Fruit fly (Drosophila melanogaster) whole organism, prepupa: Measurements from ENCODE around the gene GNBP3.

ENCODE experiments used
- Blimp-1 ChIP-seq: fragments of 200-800 bp; sonication (Bioruptor generic); optimal IDR thresholded peaks from 3 replicates; lab custom pipeline; 2017; ENCODE audit warnings: missing biosample characterization, missing genetic modification characterization, mild to moderate bottlenecking, moderate library complexity, missing genetic modification reagents
- CG11294 ChIP-seq: fragments of 200-800 bp; sonication (Bioruptor generic); IDR thresholded peaks from 2 replicates; pipeline ENCODE4 v1.3.6; 2022; ENCODE audit warnings: missing biosample characterization, missing genetic modification characterization
- CG11762 ChIP-seq: fragments of 200-800 bp; sonication (Bioruptor generic); optimal IDR thresholded peaks from 3 replicates; lab custom pipeline; 2016; ENCODE audit warnings: missing biosample characterization, missing genetic modification characterization; ENCODE audit not compliant: insufficient read depth
- CG11902 ChIP-seq: fragments of 200-800 bp; sonication (Bioruptor generic); optimal IDR thresholded peaks from 3 replicates; lab custom pipeline; 2016; ENCODE audit warnings: missing biosample characterization, missing genetic modification characterization
- CG15336 ChIP-seq: fragments of 200-800 bp; sonication (Bioruptor generic); IDR thresholded peaks from 2 replicates; pipeline ENCODE4 v1.3.6; 2022; ENCODE audit warnings: missing biosample characterization, missing genetic modification characterization
- CG16779 ChIP-seq: fragments of 200-800 bp; sonication (Bioruptor generic); optimal IDR thresholded peaks from 3 replicates; lab custom pipeline; 2017; ENCODE audit warnings: missing biosample characterization, mild to moderate bottlenecking, missing genetic modification characterization
- CG3032 ChIP-seq: fragments of 200-800 bp; optimal IDR thresholded peaks from 2 replicates; lab custom pipeline; 2019; ENCODE audit warnings: missing biosample characterization, mild to moderate bottlenecking, missing genetic modification characterization, moderate library complexity
- CG31627 ChIP-seq: fragments of 200-800 bp; sonication (Bioruptor generic); optimal IDR thresholded peaks from 3 replicates; lab custom pipeline; 2016; ENCODE audit warnings: missing biosample characterization, missing genetic modification characterization
- CG32006 ChIP-seq: fragments of 200-800 bp; sonication (Bioruptor generic); optimal IDR thresholded peaks from 3 replicates; lab custom pipeline; 2017; ENCODE audit warnings: missing biosample characterization, mild to moderate bottlenecking, missing genetic modification characterization
- CG34406 ChIP-seq: fragments of 200-800 bp; sonication (Bioruptor generic); optimal IDR thresholded peaks from 3 replicates; lab custom pipeline; 2016; ENCODE audit warnings: missing biosample characterization, missing genetic modification characterization
- CG3919 ChIP-seq: fragments of 200-800 bp; sonication (Bioruptor generic); optimal IDR thresholded peaks from 3 replicates; lab custom pipeline; 2016; ENCODE audit warnings: missing biosample characterization, missing genetic modification characterization
- CG4318 ChIP-seq: fragments of 200-800 bp; sonication (Bioruptor generic); optimal IDR thresholded peaks from 3 replicates; lab custom pipeline; 2017; ENCODE audit warnings: missing biosample characterization, mild to moderate bottlenecking, missing genetic modification characterization
- CG6163 ChIP-seq: fragments of 200-800 bp; sonication (Bioruptor generic); IDR thresholded peaks from 3 replicates; pipeline ENCODE4 v1.3.6; 2022; ENCODE audit warnings: missing biosample characterization, missing genetic modification characterization
- CG6276 ChIP-seq: fragments of 200-800 bp; sonication (Bioruptor generic); optimal IDR thresholded peaks from 2 replicates; lab custom pipeline; 2017; ENCODE audit warnings: missing biosample characterization, mild to moderate bottlenecking, missing genetic modification characterization
- CG6792 ChIP-seq: fragments of 200-800 bp; sonication (Bioruptor generic); optimal IDR thresholded peaks from 3 replicates; lab custom pipeline; 2016; ENCODE audit warnings: missing biosample characterization, missing genetic modification characterization
- CG6808 ChIP-seq: fragments of 200-800 bp; sonication (Bioruptor generic); optimal IDR thresholded peaks from 3 replicates; lab custom pipeline; 2017; ENCODE audit warnings: missing biosample characterization, missing genetic modification characterization, mild to moderate bottlenecking, moderate library complexity, missing genetic modification reagents
- CG8119 ChIP-seq: fragments of 200-800 bp; sonication (Bioruptor generic); IDR thresholded peaks from 3 replicates; pipeline ENCODE4 v1.3.6; 2022; ENCODE audit warnings: missing biosample characterization, missing genetic modification characterization
- CG8632 ChIP-seq: fragments of 200-800 bp; sonication (Bioruptor generic); optimal IDR thresholded peaks from 3 replicates; lab custom pipeline; 2016; ENCODE audit warnings: missing biosample characterization, missing genetic modification characterization
- CG9139 ChIP-seq: fragments of 200-800 bp; sonication (Bioruptor generic); optimal IDR thresholded peaks from 3 replicates; lab custom pipeline; 2017; ENCODE audit warnings: missing biosample characterization, mild to moderate bottlenecking, missing genetic modification characterization
- Ets21C ChIP-seq: fragments of 200-800 bp; sonication (Bioruptor generic); optimal IDR thresholded peaks from 3 replicates; lab custom pipeline; 2016; ENCODE audit warnings: missing biosample characterization, missing genetic modification characterization
- Gug ChIP-seq: fragments of 200-800 bp; sonication (Bioruptor generic); IDR thresholded peaks from 2 replicates; pipeline ENCODE4 v1.3.6; 2022; ENCODE audit warnings: missing biosample characterization, missing genetic modification characterization
- Hr38 ChIP-seq: sonication (Bioruptor generic); optimal IDR thresholded peaks from 2 replicates; lab custom pipeline; 2016; ENCODE audit warnings: missing biosample characterization, missing genetic modification characterization
- Hr39 ChIP-seq: fragments of 200-800 bp; sonication (Bioruptor generic); optimal IDR thresholded peaks from 2 replicates; lab custom pipeline; 2016; ENCODE audit warnings: missing biosample characterization, missing genetic modification characterization
- Hr4 ChIP-seq: fragments of 200-800 bp; sonication (Bioruptor generic); optimal IDR thresholded peaks from 3 replicates; lab custom pipeline; 2016; ENCODE audit warnings: missing biosample characterization, missing genetic modification characterization
- Lpt ChIP-seq: fragments of 200-800 bp; sonication (Bioruptor generic); optimal IDR thresholded peaks from 3 replicates; lab custom pipeline; 2016; ENCODE audit warnings: missing biosample characterization, missing genetic modification characterization
- Met ChIP-seq: fragments of 200-800 bp; sonication (Bioruptor generic); optimal IDR thresholded peaks from 3 replicates; lab custom pipeline; 2016; ENCODE audit warnings: missing biosample characterization, missing genetic modification characterization
- OdsH ChIP-seq: fragments of 200-800 bp; sonication (Bioruptor generic); optimal IDR thresholded peaks from 3 replicates; lab custom pipeline; 2016; ENCODE audit warnings: missing biosample characterization, missing genetic modification characterization
- Smox ChIP-seq: fragments of 200-800 bp; sonication (Bioruptor generic); optimal IDR thresholded peaks from 3 replicates; lab custom pipeline; 2016; ENCODE audit warnings: missing biosample characterization, missing genetic modification characterization
- Sox102F ChIP-seq: fragments of 200-800 bp; sonication (Bioruptor generic); optimal IDR thresholded peaks from 2 replicates; lab custom pipeline; 2016; ENCODE audit warnings: missing biosample characterization, mild to moderate bottlenecking, missing genetic modification characterization
- Sox14 ChIP-seq: fragments of 200-800 bp; sonication (Bioruptor generic); optimal IDR thresholded peaks from 3 replicates; lab custom pipeline; 2016; ENCODE audit warnings: missing biosample characterization, missing genetic modification characterization
- Sox15 ChIP-seq: fragments of 200-800 bp; sonication (Bioruptor generic); optimal IDR thresholded peaks from 3 replicates; lab custom pipeline; 2016; ENCODE audit warnings: missing biosample characterization, missing genetic modification characterization
- achi ChIP-seq: fragments of 200-800 bp; sonication (Bioruptor generic); optimal IDR thresholded peaks from 3 replicates; lab custom pipeline; 2016; ENCODE audit warnings: missing biosample characterization, missing genetic modification characterization
- acj6 ChIP-seq: fragments of 200-800 bp; sonication (Bioruptor generic); optimal IDR thresholded peaks from 3 replicates; lab custom pipeline; 2016; ENCODE audit warnings: missing biosample characterization, missing genetic modification characterization
- dac ChIP-seq: fragments of 200-800 bp; sonication (Bioruptor generic); optimal IDR thresholded peaks from 2 replicates; lab custom pipeline; 2017; ENCODE audit warnings: missing biosample characterization, mild to moderate bottlenecking, missing genetic modification characterization
- dsx ChIP-seq: fragments of 200-800 bp; optimal IDR thresholded peaks from 3 replicates; lab custom pipeline; 2019; ENCODE audit warnings: missing biosample characterization, mild to moderate bottlenecking, missing genetic modification characterization, moderate library complexity; ENCODE audit not compliant: poor library complexity, severe bottlenecking
- esn ChIP-seq: fragments of 200-800 bp; sonication (Bioruptor generic); optimal IDR thresholded peaks from 2 replicates; lab custom pipeline; 2016; ENCODE audit warnings: missing biosample characterization, mild to moderate bottlenecking, missing genetic modification characterization, moderate library complexity
- fd59A ChIP-seq: fragments of 200-800 bp; sonication (Bioruptor generic); optimal IDR thresholded peaks from 2 replicates; lab custom pipeline; 2017; ENCODE audit warnings: missing biosample characterization, mild to moderate bottlenecking, missing genetic modification characterization, missing genetic modification reagents
- fd85E ChIP-seq: fragments of 200-800 bp; sonication (Bioruptor generic); optimal IDR thresholded peaks from 3 replicates; lab custom pipeline; 2016; ENCODE audit warnings: missing biosample characterization, missing genetic modification characterization
- fkh ChIP-seq: fragments of 200-800 bp; sonication (Bioruptor generic); optimal IDR thresholded peaks from 3 replicates; lab custom pipeline; 2017; ENCODE audit warnings: missing biosample characterization, mild to moderate bottlenecking, missing genetic modification characterization, moderate library complexity
- pdm3 ChIP-seq: fragments of 200-800 bp; sonication (Bioruptor generic); optimal IDR thresholded peaks from 3 replicates; lab custom pipeline; 2016; ENCODE audit warnings: missing biosample characterization, missing genetic modification characterization
- salr ChIP-seq, 2 experiments: fragments of 200-800 bp; sonication (Bioruptor generic); optimal IDR thresholded peaks; 3 replicates each; lab custom pipeline; 2016 to 2018; ENCODE audit warnings: missing biosample characterization in 2 of 2, missing genetic modification characterization in 2 of 2, mild to moderate bottlenecking in 1 of 2
- spab ChIP-seq: fragments of 200-800 bp; sonication (Bioruptor generic); optimal IDR thresholded peaks from 2 replicates; lab custom pipeline; 2017; ENCODE audit warnings: missing biosample characterization, mild to moderate bottlenecking, missing genetic modification characterization, missing genetic modification reagents
- ss ChIP-seq, 2 experiments: fragments of 200-800 bp; sonication (Bioruptor generic); optimal IDR thresholded peaks; 2 replicates in 1 of 2; 3 replicates in 1 of 2; lab custom pipeline; 2017 to 2018; ENCODE audit warnings: mild to moderate bottlenecking in 2 of 2, missing biosample characterization in 2 of 2, missing genetic modification characterization in 2 of 2, moderate library complexity in 1 of 2
- svp ChIP-seq: fragments of 200-800 bp; sonication (Bioruptor generic); peaks from one replicate; lab custom pipeline; 2016; ENCODE audit warnings: missing biosample characterization, missing genetic modification characterization
- topi ChIP-seq: fragments of 200-800 bp; sonication (Bioruptor generic); optimal IDR thresholded peaks from 3 replicates; lab custom pipeline; 2016; ENCODE audit warnings: missing biosample characterization, missing genetic modification characterization
- vri ChIP-seq: fragments of 200-800 bp; sonication (Bioruptor generic); optimal IDR thresholded peaks from 3 replicates; lab custom pipeline; 2016; ENCODE audit warnings: missing biosample characterization, mild to moderate bottlenecking, missing genetic modification characterization

The GNBP3 gene

dm6 chr3L:8912332-8912731, 42.5 kb upstream of the GNBP3 start, which contains the start of the genes Tsp66E and mfr (continued):
- TF ChIP-seq fd85E (GFP tag; lab: Kevin White, UChicago) (peak; percentile 5), Sox102F (GFP tag; lab: Kevin White, UChicago) (peak; percentile 52), Hr39 (GFP tag; lab: Kevin White, UChicago) (no peak), CG6792 (no peak), Gug (GFP tag; lab: Robert Waterston, UW) (no peak), OdsH (GFP tag; lab: Kevin White, UChicago) (no peak), CG11902 (GFP tag; lab: Kevin White, UChicago) (no peak), achi (GFP tag; lab: Kevin White, UChicago) (no peak), Sox15 (GFP tag; lab: Kevin White, UChicago) (no peak), CG9139 (GFP tag; lab: Kevin White, UChicago) (peak; percentile 2), Hr4 (GFP tag; lab: Kevin White, UChicago) (no peak), CG6808 (GFP tag; lab: Kevin White, UChicago) (peak; percentile 25), CG34406 (GFP tag; lab: Kevin White, UChicago) (no peak), CG32006 (no peak), esn (GFP tag; lab: Kevin White, UChicago) (no peak), Sox14 (GFP tag; lab: Kevin White, UChicago) (no peak), CG8632 (GFP tag; lab: Kevin White, UChicago) (no peak), vri (no peak), Blimp-1 (GFP tag; lab: Kevin White, UChicago) (peak; percentile 4), acj6 (GFP tag; lab: Kevin White, UChicago) (no peak), CG16779 (tag; lab: Kevin White, UChicago) (peak; percentile 30)

DNA sequence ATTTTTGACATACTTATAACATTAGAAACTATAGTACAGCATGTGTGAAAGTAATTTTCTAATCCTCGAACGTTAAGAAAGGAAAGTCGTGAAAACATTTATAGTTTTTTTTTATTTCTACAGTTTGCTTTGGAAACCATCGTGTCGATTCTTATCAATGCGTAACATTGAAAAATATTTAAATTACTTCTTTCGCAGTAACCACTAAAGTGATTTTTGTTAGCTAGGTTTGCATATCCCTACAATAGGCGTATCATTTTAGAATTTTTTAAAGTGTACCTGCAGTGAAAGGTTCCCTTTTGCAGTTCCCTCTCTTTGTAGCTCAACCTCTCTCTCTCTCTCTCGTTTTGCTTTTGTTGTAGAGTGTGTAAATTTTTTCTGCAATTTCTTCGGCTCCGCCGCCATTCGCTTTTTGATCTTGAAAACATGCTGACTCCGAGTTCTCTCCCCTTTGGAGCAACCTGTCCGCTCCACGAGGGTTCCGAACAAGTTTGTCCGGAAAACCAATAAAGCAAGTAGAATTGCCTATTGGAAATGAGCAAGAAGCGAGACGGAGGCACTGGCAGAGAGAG, 41.2 kb upstream of the GNBP3 start:
- TF ChIP-seq CG3032 (tag; lab: Kevin White, UChicago) (peak; percentile 58), CG3919 (GFP tag; lab: Kevin White, UChicago) (peak; percentile 70), svp (GFP tag; lab: Kevin White, UChicago) (peak; percentile 93), dac (GFP tag; lab: Kevin White, UChicago) (peak; percentile 19), Sox102F (GFP tag; lab: Kevin White, UChicago) (peak; percentile 85), CG11902 (GFP tag; lab: Kevin White, UChicago) (peak; percentile 51), CG8119 (peak; percentile 74), CG15336 (peak; percentile 57), fd85E (GFP tag; lab: Kevin White, UChicago) (peak; percentile 27), CG9139 (GFP tag; lab: Kevin White, UChicago) (peak; percentile 40), CG34406 (GFP tag; lab: Kevin White, UChicago) (peak; percentile 63), Sox14 (GFP tag; lab: Kevin White, UChicago) (peak; percentile 82), CG32006 (peak; percentile 79), pdm3 (GFP tag; lab: Kevin White, UChicago) (peak; percentile 74), CG11762 (peak; percentile 26), CG6276 (GFP tag; lab: Kevin White, UChicago) (peak; percentile 30), spab (peak; percentile 42), Smox (GFP tag; lab: Kevin White, UChicago) (peak; percentile 85), vri (peak; percentile 26), CG6792 (peak; percentile 72), Hr39 (GFP tag; lab: Kevin White, UChicago) (peak; percentile 83), salr (GFP tag; optimal IDR thresholded peaks at IDR 0.05; lab: Kevin White, UChicago) (peak in 1 of 2 experiments; percentile 68), topi (peak; percentile 84), Hr38 (GFP tag; lab: Kevin White, UChicago) (no peak), Ets21C (GFP tag; lab: Kevin White, UChicago) (peak; percentile 73), ss (GFP tag; optimal IDR thresholded peaks at IDR 0.05; lab: Kevin White, UChicago) (peak; percentile 34 to 43), fkh (GFP tag; lab: Kevin White, UChicago) (no peak), dsx (GFP tag; lab: Kevin White, UChicago) (peak; percentile 35), acj6 (GFP tag; lab: Kevin White, UChicago) (peak; percentile 71), fd59A (peak; percentile 46), Lpt (GFP tag; lab: Kevin White, UChicago) (peak; percentile 12), Met (GFP tag; lab: Kevin White, UChicago) (peak; percentile 83), CG31627 (GFP tag; lab: Kevin White, UChicago) (peak; percentile 69), CG6163 (GFP tag; lab: Robert Waterston, UW) (peak; percentile 74), CG11294 (GFP tag; lab: Robert Waterston, UW) (no peak), CG4318 (GFP tag; lab: Kevin White, UChicago) (peak; percentile 39), achi (GFP tag; lab: Kevin White, UChicago) (peak; percentile 75), CG6808 (GFP tag; lab: Kevin White, UChicago) (peak; percentile 59)
